Fruit fly (Drosophila melanogaster) whole organism, adult: Measurements from ENCODE around the gene CG42458.

Experiments
- CG14711 ChIP-seq: fragments of 200-800 bp; sonication (Bioruptor generic); optimal IDR thresholded peaks from 2 replicates; lab custom pipeline; 2018; ENCODE audit warnings: missing biosample characterization, mild to moderate bottlenecking, missing genetic modification characterization, moderate library complexity
- CG1620 ChIP-seq: fragments of 200-800 bp; sonication (Bioruptor generic); optimal IDR thresholded peaks from 2 replicates; lab custom pipeline; 2016; ENCODE audit warnings: missing biosample characterization, missing genetic modification characterization
- CG7101 ChIP-seq: fragments of 200-800 bp; sonication (Bioruptor generic); optimal IDR thresholded peaks from 2 replicates; lab custom pipeline; 2018; ENCODE audit warnings: missing biosample characterization, mild to moderate bottlenecking, missing genetic modification characterization, moderate library complexity
- Clk ChIP-seq: fragments of 200-800 bp; sonication (Bioruptor generic); optimal IDR thresholded peaks from 2 replicates; lab custom pipeline; 2017; ENCODE audit warnings: missing biosample characterization, missing genetic modification characterization
- cnc ChIP-seq, 2 experiments: fragments of >200 bp; optimal IDR thresholded peaks; 2 replicates each; lab custom pipeline; 2017
- ovo ChIP-seq: fragments of 200-800 bp; sonication (Bioruptor generic); optimal IDR thresholded peaks from 2 replicates; lab custom pipeline; 2016; ENCODE audit warnings: missing biosample characterization, missing genetic modification characterization
- tj ChIP-seq: fragments of 200-800 bp; sonication (Bioruptor generic); optimal IDR thresholded peaks from 3 replicates; lab custom pipeline; 2017; ENCODE audit warnings: missing biosample characterization, mild to moderate bottlenecking, missing genetic modification characterization, moderate library complexity

- TF ChIP-seq CG14711 (no peak), ovo (GFP tag; lab: Kevin White, UChicago) (no peak), CG7101 (tag; lab: Kevin White, UChicago) (no peak), Clk (no peak), tj (GFP tag; lab: Kevin White, UChicago) (no peak), cnc (optimal IDR thresholded peaks at IDR 0.05; lab: Kevin White, UChicago) (no peak), CG1620 (GFP tag; lab: Kevin White, UChicago) (no peak)
Observed at dm6 chr3L:7432811-7433324, 9.2 kb downstream of the CG42458 start.
